Worm (Caenorhabditis elegans): Measurements from ENCODE around the gene mdmh-35.

DNA sequence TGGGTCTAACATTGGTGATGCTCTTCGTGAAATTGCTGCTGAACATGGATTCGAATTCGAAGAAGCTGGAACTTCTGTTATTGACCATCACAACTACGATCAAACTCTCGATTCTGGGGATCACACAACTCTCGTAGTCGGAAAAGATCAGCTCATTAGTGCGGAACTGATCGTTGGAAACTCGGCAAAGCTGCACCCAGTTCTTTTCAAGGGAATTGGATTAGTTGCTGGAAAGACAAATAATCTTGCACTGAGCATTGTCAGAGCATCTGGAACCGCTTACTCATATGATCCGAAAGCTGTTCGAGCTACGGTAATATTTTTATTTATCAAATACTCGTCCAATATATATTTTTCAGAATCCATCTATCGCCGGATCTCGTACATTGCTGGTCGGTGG, 9.4 kb upstream of the mdmh-35 start:
- no peak for TF ChIP-seq dao-5 (tag; optimal IDR thresholded peaks at IDR 0.05)
- TF ChIP-seq him-1 (tag; optimal IDR thresholded peaks at IDR 0.05): no peak
- no peak for TF ChIP-seq W03F9.2 (tag; optimal IDR thresholded peaks at IDR 0.05)
